Fruit fly (Drosophila melanogaster): ENCODE measurements around the gene morgue.

dm6 chr2L:4393842-4394421, 50.5 kb downstream of the morgue start, which contains the start of gene CG3652:
- TF ChIP-seq Dll (optimal IDR thresholded peaks at IDR 0.05): no peak
- TF ChIP-seq CG8478 (optimal IDR thresholded peaks at IDR 0.05): no peak
- TF ChIP-seq EcR (GFP tag; optimal IDR thresholded peaks at IDR 0.05): no peak
